Fruit fly (Drosophila melanogaster): ENCODE data around the gene CG32204.
A peak's percentile ranks its signal among the peaks of the same experiment; 100 is the strongest.

The CG32204 gene

dm6 chr3L:18924790-18925189 lies 21.0 kb downstream of the CG32204 start, which contains the start of gene CG43049:
CG43049 (plus strand) TSS chr3L:18925090.
- TF ChIP-seq CTCF (optimal IDR thresholded peaks at IDR 0.05) = no peak
- TF ChIP-seq CG8478 (optimal IDR thresholded peaks at IDR 0.05) = no peak

- TF ChIP-seq CTCF (optimal IDR thresholded peaks at IDR 0.05) (no peak), CG8478 (optimal IDR thresholded peaks at IDR 0.05) (no peak)
Observed at dm6 chr3L:18922086-18922485, 23.8 kb downstream of the CG32204 start, which contains the start of gene CG3819. CG3819 (minus strand) TSS chr3L:18922108.

dm6 chr3L:18920219-18920618 lies 25.6 kb downstream of the CG32204 start, which contains the start of gene CG18223:
CG18223 (minus strand) TSS chr3L:18920319.
- no peak for TF ChIP-seq CTCF (optimal IDR thresholded peaks at IDR 0.05)
- TF ChIP-seq CG8478 (optimal IDR thresholded peaks at IDR 0.05) = no peak

dm6 chr3L:18917281-18917680 lies 28.6 kb downstream of the CG32204 start, which contains the start of gene CG6839:
CG6839 (plus strand) TSS chr3L:18917581.
- TF ChIP-seq CTCF (optimal IDR thresholded peaks at IDR 0.05) = no peak
- TF ChIP-seq CG8478 (optimal IDR thresholded peaks at IDR 0.05) = no peak

- TF ChIP-seq CTCF (optimal IDR thresholded peaks at IDR 0.05) (peak; percentile 71 to 77), CG8478 (optimal IDR thresholded peaks at IDR 0.05) (no peak)
Observed at dm6 chr3L:18916466-18916865, 29.4 kb downstream of the CG32204 start.

- TF ChIP-seq CG8478 (optimal IDR thresholded peaks at IDR 0.05) = no peak
- peak; percentile 38 to 70 for TF ChIP-seq CTCF (optimal IDR thresholded peaks at IDR 0.05)
Observed at dm6 chr3L:18914100-18914683, 31.6 kb downstream of the CG32204 start, which contains the start of gene COX6AL2. COX6AL2 (minus strand) TSS chr3L:18914150.

- no peak for TF ChIP-seq CTCF (optimal IDR thresholded peaks at IDR 0.05)
- TF ChIP-seq CG8478 (optimal IDR thresholded peaks at IDR 0.05) = no peak
Observed at dm6 chr3L:18911082-18911481, 34.8 kb downstream of the CG32204 start, which contains the start of gene Ir75d. Ir75d (minus strand) TSS chr3L:18911182.

- TF ChIP-seq CTCF (optimal IDR thresholded peaks at IDR 0.05) = no peak
- no peak for TF ChIP-seq CG8478 (optimal IDR thresholded peaks at IDR 0.05)
Observed at dm6 chr3L:18904772-18905601, 40.9 kb downstream of the CG32204 start, which contains the start of the genes CSN1b and Prp6. CSN1b (minus strand) TSS chr3L:18904930. Prp6 (plus strand) TSS chr3L:18905372.

- TF ChIP-seq CG8478 (optimal IDR thresholded peaks at IDR 0.05) (no peak), CTCF (optimal IDR thresholded peaks at IDR 0.05) (peak in 1 of 2 experiments; percentile 34)
Observed at dm6 chr3L:18901411-18901810, 44.4 kb downstream of the CG32204 start, which contains the start of the genes arx and CG6843. arx (minus strand) TSS chr3L:18901554. CG6843 (plus strand) TSS chr3L:18901594.

- no peak for TF ChIP-seq CG8478 (optimal IDR thresholded peaks at IDR 0.05)
- peak in 1 of 2 experiments; percentile 28 for TF ChIP-seq CTCF (optimal IDR thresholded peaks at IDR 0.05)
Observed at dm6 chr3L:18898770-18899278, 47.0 kb downstream of the CG32204 start, which contains the start of gene RpL26. RpL26 (plus strand) TSS chr3L:18898875.

dm6 chr3L:18898086-18898470 lies 47.8 kb downstream of the CG32204 start, which contains the start of gene CG3902:
CG3902 (minus strand) TSS chr3L:18898293.
- TF ChIP-seq CTCF (optimal IDR thresholded peaks at IDR 0.05) (no peak), CG8478 (optimal IDR thresholded peaks at IDR 0.05) (no peak)

- TF ChIP-seq CG8478 (optimal IDR thresholded peaks at IDR 0.05) = no peak
- TF ChIP-seq CTCF (optimal IDR thresholded peaks at IDR 0.05) = no peak
Observed at dm6 chr3L:18897459-18898085, 48.3 kb downstream of the CG32204 start.

- TF ChIP-seq CG8478 (optimal IDR thresholded peaks at IDR 0.05) (no peak), CTCF (optimal IDR thresholded peaks at IDR 0.05) (no peak)
Observed at dm6 chr3L:18896297-18896863, 49.5 kb downstream of the CG32204 start.

- TF ChIP-seq CTCF (optimal IDR thresholded peaks at IDR 0.05) = no peak
- no peak for TF ChIP-seq CG8478 (optimal IDR thresholded peaks at IDR 0.05)
Observed at dm6 chr3L:18895079-18895478, 50.8 kb downstream of the CG32204 start.

All from S2 (cell line).